ENCODE assay signal across 4 fruit fly cellular contexts in genomic region chr2L:1611122-1611521, dm6.
TF ChIP-seq lines count a peak whose summit lies in the region.

Gene Rab3GAP1, minus strand, starts transcription at chr2L:1611157.
Gene CG14352, plus strand, starts transcription at chr2L:1611410.

TF ChIP-seq in whole organism, adult, 20 proteins besides CTCF, POLR2A, EP300 and RAD21 (continued from another document):
- peak; percentile 74 for TF ChIP-seq CG14711 (tag; optimal IDR thresholded peaks at IDR 0.05; lab: Kevin White, UChicago)
- TF ChIP-seq CG12768 (GFP tag; optimal IDR thresholded peaks at IDR 0.05; lab: Kevin White, UChicago): peak; percentile 75

TF ChIP-seq in whole organism, embryonic, 481 proteins besides CTCF, POLR2A, EP300 and RAD21 (continued from another document and continues in another):
- TF ChIP-seq hb (GFP tag; IDR thresholded peaks at IDR 0.05; lab: Robert Waterston, UW; ENCODE audit: partially characterized antibody) (no peak), lab (GFP tag; optimal IDR thresholded peaks at IDR 0.05; lab: Kevin White, UChicago) (peak; percentile 89), CG2889 (GFP tag; IDR thresholded peaks at IDR 0.05; lab: Robert Waterston, UW) (peak; percentile 69), CG2712 (tag; optimal IDR thresholded peaks at IDR 0.05; lab: Kevin White, UChicago) (peak; percentile 87), Meics (GFP tag; optimal IDR thresholded peaks at IDR 0.05; lab: Kevin White, UChicago) (peak; percentile 80), HHEX (GFP tag; optimal IDR thresholded peaks at IDR 0.05; lab: Kevin White, UChicago) (peak; percentile 75), hbn (GFP tag; IDR thresholded peaks at IDR 0.05; lab: Robert Waterston, UW; ENCODE audit: partially characterized antibody) (no peak; the same call in 1 of the 2 replicates), Atf3 (GFP tag; optimal IDR thresholded peaks at IDR 0.05; lab: Kevin White, UChicago) (peak; percentile 73), gsb (GFP tag; IDR thresholded peaks at IDR 0.05; lab: Robert Waterston, UW) (peak; percentile 32; the same call in 1 of the 2 replicates), CG6683 (GFP tag; optimal IDR thresholded peaks at IDR 0.05; lab: Kevin White, UChicago) (peak; percentile 50), gfzf (GFP tag; optimal IDR thresholded peaks at IDR 0.05; lab: Kevin White, UChicago) (peak; percentile 34), CG42726 (GFP tag; IDR thresholded peaks at IDR 0.05; lab: Robert Waterston, UW; ENCODE audit: partially characterized antibody) (no peak), fu2 (GFP tag; optimal IDR thresholded peaks at IDR 0.05; lab: Kevin White, UChicago) (peak; percentile 91), br (optimal IDR thresholded peaks at IDR 0.05; lab: Kevin White, UChicago) (no peak), CG13624 (GFP tag; optimal IDR thresholded peaks at IDR 0.05; lab: Kevin White, UChicago) (peak; percentile 83), CG10274 (GFP tag; optimal IDR thresholded peaks at IDR 0.05; lab: Kevin White, UChicago) (peak; percentile 59), gro (GFP tag; optimal IDR thresholded peaks at IDR 0.05; lab: Kevin White, UChicago) (peak; percentile 87), Stat92E (GFP tag; optimal IDR thresholded peaks at IDR 0.05; lab: Kevin White, UChicago) (no peak), danr (GFP tag; IDR thresholded peaks at IDR 0.05; lab: Robert Waterston, UW) (peak; percentile 77), slp2 (GFP tag; optimal IDR thresholded peaks at IDR 0.05; lab: Kevin White, UChicago) (peak; percentile 57), CG3407 (GFP tag; optimal IDR thresholded peaks at IDR 0.05; lab: Kevin White, UChicago) (peak; percentile 66), CG2129 (GFP tag; IDR thresholded peaks at IDR 0.05; lab: Robert Waterston, UW; ENCODE audit: partially characterized antibody) (no peak), esg (GFP tag; conservative IDR thresholded peaks at IDR 0.05; lab: Robert Waterston, UW) (peak; percentile 83), repo (GFP tag; optimal IDR thresholded peaks at IDR 0.05; lab: Kevin White, UChicago) (peak; percentile 75), so (GFP tag; IDR thresholded peaks at IDR 0.05; lab: Robert Waterston, UW) (no peak), BEAF-32 (GFP tag; optimal IDR thresholded peaks at IDR 0.05; lab: Kevin White, UChicago) (peak; percentile 50), shn (GFP tag; optimal IDR thresholded peaks at IDR 0.05; lab: Kevin White, UChicago) (peak; percentile 84), CG17361 (GFP tag; IDR thresholded peaks at IDR 0.05; lab: Robert Waterston, UW) (peak; percentile 91), Ravus (GFP tag; IDR thresholded peaks at IDR 0.05; lab: Robert Waterston, UW) (peak; percentile 56), CG8924 (tag; optimal IDR thresholded peaks at IDR 0.05; lab: Kevin White, UChicago) (peak; percentile 79), Rx (GFP tag; IDR thresholded peaks at IDR 0.05; lab: Robert Waterston, UW) (peak; percentile 68), crc (GFP tag; optimal IDR thresholded peaks at IDR 0.05; lab: Kevin White, UChicago) (peak; percentile 60), ham (GFP tag; IDR thresholded peaks at IDR 0.05; lab: Robert Waterston, UW) (0 out of 2 replicates have a peak, but pooled peaks have one; percentile 16), lov (optimal IDR thresholded peaks at IDR 0.05; lab: Kevin White, UChicago) (no peak), lov (GFP tag; IDR thresholded peaks at IDR 0.05; lab: Robert Waterston, UW) (0 out of 3 replicates have a peak, but pooled peaks have one; percentile 28), PHDP (tag; optimal IDR thresholded peaks at IDR 0.05; lab: Kevin White, UChicago) (peak; percentile 77), trem (tag; optimal IDR thresholded peaks at IDR 0.05; lab: Kevin White, UChicago) (peak; percentile 83), CG14860 (GFP tag; IDR thresholded peaks at IDR 0.05; lab: Robert Waterston, UW; ENCODE audit: partially characterized antibody) (no peak), wdn (GFP tag; IDR thresholded peaks at IDR 0.05; lab: Robert Waterston, UW) (peak; percentile 52; the same call in 1 of the 2 replicates), corto (GFP tag; optimal IDR thresholded peaks at IDR 0.05; lab: Kevin White, UChicago) (no peak), CkIIα-i1 (GFP tag; IDR thresholded peaks at IDR 0.05; lab: Robert Waterston, UW) (no peak)

TF ChIP-seq in whole organism, prepupa, 60 proteins besides CTCF, POLR2A, EP300 and RAD21 (continued from another document):
- TF ChIP-seq CG16779 (tag; optimal IDR thresholded peaks at IDR 0.05; lab: Kevin White, UChicago) (no peak), CG3032 (tag; optimal IDR thresholded peaks at IDR 0.05; lab: Kevin White, UChicago) (peak; percentile 82), Eip93F (GFP tag; optimal IDR thresholded peaks at IDR 0.05; lab: Kevin White, UChicago) (no peak), dsx (GFP tag; optimal IDR thresholded peaks at IDR 0.05; lab: Kevin White, UChicago; ENCODE audit: poor library complexity, severe bottlenecking) (peak; percentile 49), Sox15 (GFP tag; optimal IDR thresholded peaks at IDR 0.05; lab: Kevin White, UChicago) (peak; percentile 82), CG11762 (GFP tag; optimal IDR thresholded peaks at IDR 0.05; lab: Kevin White, UChicago; ENCODE audit: insufficient read depth) (peak; percentile 55), Gug (GFP tag; IDR thresholded peaks at IDR 0.05; lab: Robert Waterston, UW) (peak; percentile 79), CG11294 (GFP tag; IDR thresholded peaks at IDR 0.05; lab: Robert Waterston, UW) (peak; percentile 47; the same call in 1 of the 2 replicates), dac (GFP tag; optimal IDR thresholded peaks at IDR 0.05; lab: Kevin White, UChicago) (peak; percentile 62), CG8632 (GFP tag; optimal IDR thresholded peaks at IDR 0.05; lab: Kevin White, UChicago) (peak; percentile 58), esn (GFP tag; optimal IDR thresholded peaks at IDR 0.05; lab: Kevin White, UChicago) (peak; percentile 87), CG8319 (GFP tag; optimal IDR thresholded peaks at IDR 0.05; lab: Kevin White, UChicago) (peak; percentile 61), topi (GFP tag; optimal IDR thresholded peaks at IDR 0.05; lab: Kevin White, UChicago) (peak; percentile 87), fd59A (GFP tag; optimal IDR thresholded peaks at IDR 0.05; lab: Kevin White, UChicago) (peak; percentile 56), Eip78C (GFP tag; lab: Kevin White, UChicago) (peak; percentile 89), acj6 (GFP tag; optimal IDR thresholded peaks at IDR 0.05; lab: Kevin White, UChicago) (peak; percentile 87), achi (GFP tag; optimal IDR thresholded peaks at IDR 0.05; lab: Kevin White, UChicago) (peak; percentile 77), Hr39 (GFP tag; optimal IDR thresholded peaks at IDR 0.05; lab: Kevin White, UChicago) (peak; percentile 91), Hr38 (GFP tag; optimal IDR thresholded peaks at IDR 0.05; lab: Kevin White, UChicago) (no peak), CG15336 (GFP tag; IDR thresholded peaks at IDR 0.05; lab: Robert Waterston, UW) (peak; percentile 60), CG6163 (GFP tag; IDR thresholded peaks at IDR 0.05; lab: Robert Waterston, UW) (peak; percentile 69; the same call in 1 of the 3 replicates), CG6276 (GFP tag; optimal IDR thresholded peaks at IDR 0.05; lab: Kevin White, UChicago) (no peak), CG31627 (GFP tag; optimal IDR thresholded peaks at IDR 0.05; lab: Kevin White, UChicago) (peak; percentile 94), Sox102F (GFP tag; optimal IDR thresholded peaks at IDR 0.05; lab: Kevin White, UChicago) (peak; percentile 79), fkh (GFP tag; optimal IDR thresholded peaks at IDR 0.05; lab: Kevin White, UChicago) (peak; percentile 98), CG6792 (GFP tag; optimal IDR thresholded peaks at IDR 0.05; lab: Kevin White, UChicago) (peak; percentile 73), Met (GFP tag; optimal IDR thresholded peaks at IDR 0.05; lab: Kevin White, UChicago) (peak; percentile 85), Ets96B (tag; optimal IDR thresholded peaks at IDR 0.05; lab: Kevin White, UChicago) (peak; percentile 68), CG10669 (GFP tag; optimal IDR thresholded peaks at IDR 0.05; lab: Kevin White, UChicago) (peak; percentile 62), CG7368 (GFP tag; optimal IDR thresholded peaks at IDR 0.05; lab: Kevin White, UChicago) (peak; percentile 36), CG34406 (GFP tag; optimal IDR thresholded peaks at IDR 0.05; lab: Kevin White, UChicago) (peak; percentile 77), eg (GFP tag; IDR thresholded peaks at IDR 0.05; lab: Robert Waterston, UW) (peak; percentile 82), Eip75B (GFP tag; optimal IDR thresholded peaks at IDR 0.05; lab: Kevin White, UChicago) (no peak), vri (GFP tag; optimal IDR thresholded peaks at IDR 0.05; lab: Kevin White, UChicago) (peak; percentile 65), ss (GFP tag; optimal IDR thresholded peaks at IDR 0.05; lab: Kevin White, UChicago) (no peak), Ets21C (GFP tag; optimal IDR thresholded peaks at IDR 0.05; lab: Kevin White, UChicago) (peak; percentile 83), CG6854 (GFP tag; optimal IDR thresholded peaks at IDR 0.05; lab: Kevin White, UChicago) (peak; percentile 22), spab (GFP tag; optimal IDR thresholded peaks at IDR 0.05; lab: Kevin White, UChicago) (no peak), CG3919 (GFP tag; optimal IDR thresholded peaks at IDR 0.05; lab: Kevin White, UChicago) (peak; percentile 83), CG10631 (GFP tag; optimal IDR thresholded peaks at IDR 0.05; lab: Kevin White, UChicago) (peak; percentile 89)

TF ChIP-seq in whole organism, wandering third instar larva, 38 proteins besides CTCF, POLR2A, EP300 and RAD21 (continued from another document):
- TF ChIP-seq HLH106 (tag; optimal IDR thresholded peaks at IDR 0.05; lab: Kevin White, UChicago): peak; percentile 90
- peak; percentile 57 for TF ChIP-seq dsf (GFP tag; optimal IDR thresholded peaks at IDR 0.05; lab: Kevin White, UChicago; ENCODE audit: borderline replicate concordance)
- no peak for TF ChIP-seq brk (GFP tag; optimal IDR thresholded peaks at IDR 0.05; lab: Kevin White, UChicago)
- peak; percentile 68 for TF ChIP-seq Hr83 (GFP tag; optimal IDR thresholded peaks at IDR 0.05; lab: Kevin White, UChicago; ENCODE audit: poor library complexity, severe bottlenecking)
- TF ChIP-seq CrebA (GFP tag; optimal IDR thresholded peaks at IDR 0.05; lab: Kevin White, UChicago; ENCODE audit: borderline replicate concordance): no peak
- TF ChIP-seq br (GFP tag; optimal IDR thresholded peaks at IDR 0.05; lab: Kevin White, UChicago): peak; percentile 89
- peak; percentile 10 for TF ChIP-seq GATAd (GFP tag; optimal IDR thresholded peaks at IDR 0.05; lab: Kevin White, UChicago)
- TF ChIP-seq fru (GFP tag; optimal IDR thresholded peaks at IDR 0.05; lab: Kevin White, UChicago): peak; percentile 71
- peak; percentile 69 for TF ChIP-seq psq (GFP tag; optimal IDR thresholded peaks at IDR 0.05; lab: Kevin White, UChicago)
- TF ChIP-seq Sp1 (GFP tag; optimal IDR thresholded peaks at IDR 0.05; lab: Kevin White, UChicago): peak; percentile 73
- TF ChIP-seq pan (optimal IDR thresholded peaks at IDR 0.05; lab: Kevin White, UChicago): no peak
- no peak for TF ChIP-seq Rel (GFP tag; optimal IDR thresholded peaks at IDR 0.05; lab: Kevin White, UChicago)
- peak; percentile 35 for TF ChIP-seq Rel (tag; optimal IDR thresholded peaks at IDR 0.05; lab: Kevin White, UChicago)
- peak in 1 of 2 experiments; percentile 92 for TF ChIP-seq foxo (GFP tag; optimal IDR thresholded peaks at IDR 0.05; lab: Kevin White, UChicago)
- TF ChIP-seq Dif (GFP tag; optimal IDR thresholded peaks at IDR 0.05; lab: Kevin White, UChicago; ENCODE audit: partially characterized antibody): no peak
- TF ChIP-seq Myc (optimal IDR thresholded peaks at IDR 0.05; lab: Kevin White, UChicago): no peak
